Fruit fly (Drosophila melanogaster) whole organism, embryonic: Measurements from ENCODE around the gene CG5180.

Experiments
- Abd-B ChIP-seq: fragments of 200-800 bp; sonication (Bioruptor generic); optimal IDR thresholded peaks from 2 replicates; lab custom pipeline; 2018; ENCODE audit warnings: missing biosample characterization, mild to moderate bottlenecking, missing genetic modification characterization, moderate library complexity
- Blimp-1 ChIP-seq: fragments of 200-800 bp; sonication (Bioruptor generic); optimal IDR thresholded peaks from 3 replicates; lab custom pipeline; 2018; ENCODE audit warnings: missing biosample characterization, missing genetic modification characterization, mild to moderate bottlenecking, moderate library complexity, missing genetic modification reagents
- CG10543 ChIP-seq: fragments of 200-800 bp; sonication (Bioruptor generic); optimal IDR thresholded peaks from 3 replicates; lab custom pipeline; 2017; ENCODE audit warnings: missing biosample characterization, mild to moderate bottlenecking, missing genetic modification characterization, moderate library complexity
- CG11085 ChIP-seq: fragments of 200-800 bp; sonication (Bioruptor generic); IDR thresholded peaks from 2 replicates; pipeline ENCODE4 v1.3.6; 2022; ENCODE audit warnings: missing biosample characterization, missing genetic modification characterization
- CG12071 ChIP-seq: fragments of 200-800 bp; sonication (Bioruptor generic); optimal IDR thresholded peaks from 3 replicates; lab custom pipeline; 2018; ENCODE audit warnings: missing biosample characterization, mild to moderate bottlenecking, missing genetic modification characterization
- CG12299 ChIP-seq: fragments of 200-800 bp; sonication (Bioruptor generic); optimal IDR thresholded peaks from 2 replicates; lab custom pipeline; 2018; ENCODE audit warnings: missing biosample characterization, mild to moderate bottlenecking, missing genetic modification characterization
- CG14710 ChIP-seq: fragments of 200-800 bp; sonication (Bioruptor generic); optimal IDR thresholded peaks from 3 replicates; lab custom pipeline; 2019; ENCODE audit warnings: missing biosample characterization, mild to moderate bottlenecking, missing genetic modification characterization, moderate library complexity
- CG14965 ChIP-seq: fragments of 200-800 bp; sonication (Bioruptor generic); optimal IDR thresholded peaks from 2 replicates; lab custom pipeline; 2016; ENCODE audit warnings: missing biosample characterization, missing genetic modification characterization, borderline replicate concordance
- CG17359 ChIP-seq: fragments of 200-800 bp; sonication (Bioruptor generic); optimal IDR thresholded peaks from 3 replicates; lab custom pipeline; 2018; ENCODE audit warnings: missing biosample characterization, mild to moderate bottlenecking, missing genetic modification characterization, moderate library complexity
- CG17568 ChIP-seq: fragments of 200-800 bp; sonication (Bioruptor generic); optimal IDR thresholded peaks from 2 replicates; lab custom pipeline; 2018; ENCODE audit warnings: missing biosample characterization, mild to moderate bottlenecking, missing genetic modification characterization, moderate library complexity
- CG17912 ChIP-seq: fragments of 200-800 bp; sonication (Bioruptor generic); optimal IDR thresholded peaks from 2 replicates; lab custom pipeline; 2018; ENCODE audit warnings: missing biosample characterization, mild to moderate bottlenecking, missing genetic modification characterization
- CG18619 ChIP-seq: fragments of 200-800 bp; sonication (Bioruptor generic); optimal IDR thresholded peaks from 3 replicates; lab custom pipeline; 2017; ENCODE audit warnings: missing biosample characterization, mild to moderate bottlenecking, missing genetic modification characterization
- CG31365 ChIP-seq: fragments of 200-800 bp; sonication (Bioruptor generic); optimal IDR thresholded peaks from 2 replicates; lab custom pipeline; 2018; ENCODE audit warnings: missing biosample characterization, mild to moderate bottlenecking, missing genetic modification characterization
- CG31388 ChIP-seq: fragments of 200-800 bp; sonication (Bioruptor generic); optimal IDR thresholded peaks from 2 replicates; lab custom pipeline; 2016; ENCODE audit warnings: missing biosample characterization, missing genetic modification characterization
- CG31441 ChIP-seq: fragments of 200-800 bp; sonication (Bioruptor generic); IDR thresholded peaks from 2 replicates; pipeline ENCODE4 v1.3.6; 2022; ENCODE audit warnings: missing biosample characterization, missing genetic modification characterization
- CG32532 ChIP-seq: fragments of 200-800 bp; sonication (Bioruptor generic); IDR thresholded peaks from 2 replicates; pipeline ENCODE4 v1.3.6; 2022; ENCODE audit warnings: missing biosample characterization, missing genetic modification characterization
- CG3847 ChIP-seq: fragments of 200-800 bp; sonication (Bioruptor generic); IDR thresholded peaks from 2 replicates; pipeline ENCODE4 v1.3.6; 2022; ENCODE audit warnings: missing biosample characterization, missing genetic modification characterization
- CG4707 ChIP-seq: fragments of 200-800 bp; sonication (Bioruptor generic); optimal IDR thresholded peaks from 2 replicates; lab custom pipeline; 2018; ENCODE audit warnings: missing biosample characterization, mild to moderate bottlenecking, missing genetic modification characterization, moderate library complexity
- CG8089 ChIP-seq: fragments of 200-800 bp; sonication (Bioruptor generic); optimal IDR thresholded peaks from 3 replicates; lab custom pipeline; 2016; ENCODE audit warnings: missing biosample characterization, missing genetic modification characterization
- CG8359 ChIP-seq: fragments of 200-800 bp; sonication (Bioruptor generic); optimal IDR thresholded peaks from 2 replicates; lab custom pipeline; 2017; ENCODE audit warnings: missing biosample characterization, mild to moderate bottlenecking, missing genetic modification characterization, borderline replicate concordance
- Elba2 ChIP-seq: fragments of 200-800 bp; sonication (Bioruptor generic); optimal IDR thresholded peaks from 3 replicates; lab custom pipeline; 2016; ENCODE audit warnings: missing biosample characterization, missing genetic modification characterization
- Fer1 ChIP-seq: fragments of 200-800 bp; sonication (Bioruptor generic); optimal IDR thresholded peaks from 2 replicates; lab custom pipeline; 2017; ENCODE audit warnings: missing biosample characterization, mild to moderate bottlenecking, missing genetic modification characterization
- Fer2 ChIP-seq: fragments of 200-800 bp; sonication (Bioruptor generic); optimal IDR thresholded peaks from 2 replicates; lab custom pipeline; 2018; ENCODE audit warnings: missing biosample characterization, mild to moderate bottlenecking, missing genetic modification characterization, moderate library complexity
- Gsc ChIP-seq: fragments of 200-800 bp; sonication (Bioruptor generic); IDR thresholded peaks from 2 replicates; pipeline ENCODE4 v1.3.6; 2022; ENCODE audit warnings: missing biosample characterization, missing genetic modification characterization
- HHEX ChIP-seq: fragments of 200-800 bp; sonication (Bioruptor generic); optimal IDR thresholded peaks from 3 replicates; lab custom pipeline; 2017; ENCODE audit warnings: missing biosample characterization, mild to moderate bottlenecking, missing genetic modification characterization, missing genetic modification reagents
- HLH54F ChIP-seq: fragments of 200-800 bp; sonication (Bioruptor generic); optimal IDR thresholded peaks from 3 replicates; lab custom pipeline; 2016; ENCODE audit warnings: missing biosample characterization, missing genetic modification characterization
- HmgZ ChIP-seq: fragments of 200-800 bp; sonication (Bioruptor generic); optimal IDR thresholded peaks from 2 replicates; lab custom pipeline; 2018; ENCODE audit warnings: missing biosample characterization, mild to moderate bottlenecking, missing genetic modification characterization
- Hr78 ChIP-seq, 2 experiments: fragments of 200-800 bp in 1 of 2; fragments of >200 bp in 1 of 2; sonication (Bioruptor generic) in 1 of 2; optimal IDR thresholded peaks; 2 replicates each; lab custom pipeline; 2017 to 2019; ENCODE audit warnings: missing biosample characterization in 2 of 2, missing genetic modification characterization in 2 of 2, mild to moderate bottlenecking in 1 of 2, moderate library complexity in 1 of 2
- Mad ChIP-seq: fragments of 200-800 bp; sonication (Bioruptor generic); optimal IDR thresholded peaks from 2 replicates; lab custom pipeline; 2016; ENCODE audit warnings: missing biosample characterization, missing genetic modification characterization
- Med ChIP-seq: fragments of 200-800 bp; sonication (Bioruptor generic); peaks from one replicate; lab custom pipeline; 2016; ENCODE audit warnings: missing biosample characterization, missing genetic modification characterization, mild to moderate bottlenecking, inconsistent platforms, moderate library complexity
- Mrtf ChIP-seq: fragments of 200-800 bp; sonication (Bioruptor generic); IDR thresholded peaks from 3 replicates; pipeline ENCODE4 v1.3.6; 2022; ENCODE audit warnings: missing biosample characterization, missing genetic modification characterization
- NFAT ChIP-seq: fragments of 200-800 bp; sonication (Bioruptor generic); IDR thresholded peaks from 2 replicates; pipeline ENCODE4 v1.3.6; 2022; ENCODE audit warnings: missing biosample characterization, missing genetic modification characterization
- Optix ChIP-seq: fragments of 200-800 bp; sonication (Bioruptor generic); IDR thresholded peaks from 3 replicates; pipeline ENCODE4 v1.3.6; 2022; ENCODE audit warnings: missing biosample characterization, missing genetic modification characterization
- Tbp ChIP-seq: fragments of >200 bp; optimal IDR thresholded peaks from 2 replicates; lab custom pipeline; 2018; ENCODE audit warnings: missing biosample characterization, missing genetic modification characterization
- ara ChIP-seq: fragments of 200-800 bp; sonication (Bioruptor generic); IDR thresholded peaks from 2 replicates; pipeline ENCODE4 v1.3.6; 2022; ENCODE audit warnings: missing biosample characterization, missing genetic modification characterization
- dmrt99B ChIP-seq: fragments of 200-800 bp; sonication (Bioruptor generic); optimal IDR thresholded peaks from 2 replicates; lab custom pipeline; 2018; ENCODE audit warnings: missing biosample characterization, mild to moderate bottlenecking, missing genetic modification characterization, moderate library complexity
- gfzf ChIP-seq: fragments of 200-800 bp; sonication (Bioruptor generic); optimal IDR thresholded peaks from 2 replicates; lab custom pipeline; 2016; ENCODE audit warnings: missing biosample characterization, mild to moderate bottlenecking, missing genetic modification characterization, moderate library complexity
- hbn ChIP-seq: fragments of 200-800 bp; sonication (Bioruptor generic); IDR thresholded peaks from 2 replicates; pipeline ENCODE4 v1.3.6; 2022; ENCODE audit warnings: missing biosample characterization, missing genetic modification characterization; ENCODE audit not compliant: partially characterized antibody
- her ChIP-seq: fragments of 200-800 bp; sonication (Bioruptor generic); optimal IDR thresholded peaks from 2 replicates; lab custom pipeline; 2016; ENCODE audit warnings: missing biosample characterization, missing genetic modification characterization
- jigr1 ChIP-seq: fragments of 200-800 bp; sonication (Bioruptor generic); IDR thresholded peaks from 3 replicates; pipeline ENCODE4 v1.3.6; 2022; ENCODE audit warnings: missing biosample characterization, missing genetic modification characterization
- kah ChIP-seq: fragments of 200-800 bp; sonication (Bioruptor generic); optimal IDR thresholded peaks from 2 replicates; lab custom pipeline; 2018; ENCODE audit warnings: missing biosample characterization, mild to moderate bottlenecking, missing genetic modification characterization
- knrl ChIP-seq: fragments of 200-800 bp; sonication (Bioruptor generic); IDR thresholded peaks from 3 replicates; pipeline ENCODE4 v1.3.6; 2022; ENCODE audit warnings: missing biosample characterization, missing genetic modification characterization; ENCODE audit not compliant: partially characterized antibody
- lola ChIP-seq, 3 experiments: fragments of >200 bp in 2 of 3; fragments of 200-800 bp in 1 of 3; sonication (Bioruptor generic) in 1 of 3; optimal IDR thresholded peaks; 2 replicates each; lab custom pipeline; 2017 to 2019; ENCODE audit warnings: missing biosample characterization in 3 of 3, missing genetic modification characterization in 3 of 3, mild to moderate bottlenecking in 1 of 3, moderate library complexity in 1 of 3
- onecut ChIP-seq: fragments of 200-800 bp; sonication (Bioruptor generic); IDR thresholded peaks from 2 replicates; pipeline ENCODE4 v1.3.6; 2022; ENCODE audit warnings: missing biosample characterization, missing genetic modification characterization
- pfk ChIP-seq: fragments of 200-800 bp; sonication (Bioruptor generic); optimal IDR thresholded peaks from 2 replicates; lab custom pipeline; 2018; ENCODE audit warnings: missing biosample characterization, mild to moderate bottlenecking, missing genetic modification characterization, moderate library complexity
- psq ChIP-seq: fragments of 200-800 bp; sonication (Bioruptor generic); optimal IDR thresholded peaks from 2 replicates; lab custom pipeline; 2017; ENCODE audit warnings: missing biosample characterization, missing genetic modification characterization
- repo ChIP-seq: fragments of 200-800 bp; sonication (Bioruptor generic); optimal IDR thresholded peaks from 2 replicates; lab custom pipeline; 2016; ENCODE audit warnings: missing biosample characterization, missing genetic modification characterization
- sens ChIP-seq: fragments of 200-800 bp; sonication (Bioruptor generic); peaks from one replicate; lab custom pipeline; 2016; ENCODE audit warnings: missing biosample characterization, missing genetic modification characterization

CG5180 gene

dm6 chr3R:20546662-20547620 lies 10.8 kb upstream of the CG5180 start:
- TF ChIP-seq Mad (GFP tag; lab: Kevin White, UChicago) = no peak
- no peak for TF ChIP-seq repo (GFP tag; lab: Kevin White, UChicago)
- no peak for TF ChIP-seq Tbp
- TF ChIP-seq CG31365 = no peak
- TF ChIP-seq Fer2 (tag; lab: Kevin White, UChicago) = no peak
- TF ChIP-seq HHEX = no peak
- no peak for TF ChIP-seq Mrtf
- no peak for TF ChIP-seq Fer1 (GFP tag; lab: Kevin White, UChicago)
- no peak for TF ChIP-seq CG14710 (tag; lab: Kevin White, UChicago)
- TF ChIP-seq ara (GFP tag; lab: Robert Waterston, UW) = no peak
- TF ChIP-seq HLH54F (GFP tag; lab: Kevin White, UChicago) = no peak
- no peak for TF ChIP-seq jigr1
- no peak for TF ChIP-seq lola (GFP tag; optimal IDR thresholded peaks at IDR 0.05; lab: Kevin White, UChicago)
- no peak for TF ChIP-seq pfk (GFP tag; lab: Kevin White, UChicago)
- TF ChIP-seq knrl (GFP tag; lab: Robert Waterston, UW) = no peak
- peak; percentile 44 for TF ChIP-seq sens
- no peak for TF ChIP-seq CG14965 (GFP tag; lab: Kevin White, UChicago)
- TF ChIP-seq CG4707 (GFP tag; lab: Kevin White, UChicago) = no peak
- no peak for TF ChIP-seq CG8359 (GFP tag; lab: Kevin White, UChicago)
- no peak for TF ChIP-seq Blimp-1 (GFP tag; lab: Kevin White, UChicago)
- no peak for TF ChIP-seq CG8089 (GFP tag; lab: Kevin White, UChicago)
- TF ChIP-seq CG31441 = peak; percentile 26; the same call in 1 of the 2 replicates
- TF ChIP-seq CG17359 = no peak
- TF ChIP-seq CG32532 (GFP tag; lab: Robert Waterston, UW) = no peak
- TF ChIP-seq Med (GFP tag; lab: Kevin White, UChicago) = peak; percentile 56
- TF ChIP-seq CG3847 (GFP tag; lab: Robert Waterston, UW) = no peak
- no peak for TF ChIP-seq NFAT (GFP tag; lab: Robert Waterston, UW)
- TF ChIP-seq dmrt99B (tag; lab: Kevin White, UChicago) = no peak
- TF ChIP-seq hbn (GFP tag; lab: Robert Waterston, UW) = no peak
- TF ChIP-seq CG11085 = no peak
- TF ChIP-seq her (GFP tag; lab: Kevin White, UChicago) = no peak
- TF ChIP-seq CG17568 = no peak
- TF ChIP-seq onecut = no peak
- no peak for TF ChIP-seq CG31388 (GFP tag; lab: Kevin White, UChicago)
- TF ChIP-seq HmgZ (tag; lab: Kevin White, UChicago) = no peak
- no peak for TF ChIP-seq CG12071 (GFP tag; lab: Kevin White, UChicago)
- TF ChIP-seq Hr78 (GFP tag; optimal IDR thresholded peaks at IDR 0.05; lab: Kevin White, UChicago) = no peak
- TF ChIP-seq Gsc = no peak
- TF ChIP-seq gfzf (GFP tag; lab: Kevin White, UChicago) = no peak
- no peak for TF ChIP-seq Abd-B (GFP tag; lab: Kevin White, UChicago)
- TF ChIP-seq CG10543 (GFP tag; lab: Kevin White, UChicago) = peak; percentile 28
- no peak for TF ChIP-seq Optix (GFP tag; lab: Robert Waterston, UW)
- TF ChIP-seq CG17912 (GFP tag; lab: Kevin White, UChicago) = no peak
- TF ChIP-seq CG12299 (tag; lab: Kevin White, UChicago) = no peak
- TF ChIP-seq psq (GFP tag; lab: Kevin White, UChicago) = no peak
- TF ChIP-seq kah (GFP tag; lab: Kevin White, UChicago) = no peak
- no peak for TF ChIP-seq Elba2 (GFP tag; lab: Kevin White, UChicago)
- TF ChIP-seq CG18619 (GFP tag; lab: Kevin White, UChicago) = peak; percentile 30
